Worm (Caenorhabditis elegans) whole organism, L4 larva: ENCODE measurements around the gene cfap-36.

Experiments
- ceh-28 ChIP-seq: fragments of 150-350 bp; optimal IDR thresholded peaks from 2 replicates; lab custom pipeline; 2014; ENCODE audit warnings: missing biosample characterization, missing genetic modification reagents, missing genetic modification characterization
- ceh-44 ChIP-seq: fragments of 200-800 bp; sonication (Bioruptor generic); IDR thresholded peaks from 2 replicates; pipeline ENCODE4 v1.3.6; 2022; ENCODE audit warnings: missing genetic modification reagents, missing genetic modification characterization, missing compliant biosample characterization
- lin-13 ChIP-seq: fragments of 150-350 bp; optimal IDR thresholded peaks from 2 replicates; lab custom pipeline; 2014; ENCODE audit warnings: missing biosample characterization, missing genetic modification reagents, missing genetic modification characterization
- mep-1 ChIP-seq: fragments of 150-350 bp; sonication (generic microtip); optimal IDR thresholded peaks from 3 replicates; lab custom pipeline; 2014; ENCODE audit warnings: missing biosample characterization, missing genetic modification characterization
- pha-4 ChIP-seq, 2 experiments: fragments of 150-350 bp in 1 of 2; fragments of 200-800 bp in 1 of 2; sonication (Bioruptor generic) in 1 of 2; IDR thresholded peaks in 1 of 2; optimal IDR thresholded peaks in 1 of 2; 2 replicates each; pipeline versions ENCODE4 v1.3.6 to Lab custom; 2014 to 2022; ENCODE audit warnings: missing genetic modification characterization in 2 of 2, missing genetic modification reagents in 2 of 2, missing biosample characterization in 1 of 2, missing compliant biosample characterization in 1 of 2
- spr-1 ChIP-seq: sonication (generic microtip); optimal IDR thresholded peaks from 2 replicates; lab custom pipeline; 2016; ENCODE audit warnings: mild to moderate bottlenecking, missing genetic modification characterization, missing compliant biosample characterization

DNA sequence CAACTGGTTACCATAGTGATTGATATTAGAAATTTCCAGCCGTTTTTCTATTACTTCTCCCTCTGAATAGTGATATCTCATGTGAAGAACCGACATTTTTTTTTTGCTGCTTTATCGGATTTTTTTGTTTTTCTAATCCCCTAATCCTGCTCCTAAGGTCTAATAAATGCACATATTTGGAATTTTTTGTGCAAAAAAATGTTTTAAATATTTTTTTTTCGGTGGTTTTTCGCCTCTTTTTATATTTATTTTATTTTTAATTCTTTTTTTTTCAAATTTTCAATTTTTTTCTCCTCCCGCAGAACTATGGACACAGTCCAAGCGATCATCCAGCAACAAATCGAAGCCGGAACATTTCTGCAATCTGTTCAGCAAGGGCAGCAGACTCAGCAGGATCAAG, 5.3 kb downstream of the cfap-36 start, which contains the start of gene Y108G3AL.2:
- TF ChIP-seq lin-13 (GFP tag; lab: Kevin White, UChicago) = no peak
- no peak for TF ChIP-seq spr-1
- no peak for TF ChIP-seq mep-1 (tag; lab: Kevin White, UChicago)
- no peak for TF ChIP-seq ceh-28
- no peak for TF ChIP-seq ceh-44 (GFP tag; lab: Robert Waterston, UW)
- no peak for TF ChIP-seq pha-4 (GFP tag; IDR thresholded peaks at IDR 0.05; lab: Robert Waterston, UW)
- TF ChIP-seq pha-4 (tag; optimal IDR thresholded peaks at IDR 0.05; lab: Kevin White, UChicago) = no peak
